Fruit fly (Drosophila melanogaster): Measurements from ENCODE around the gene CG31917.

Gene CG31917

dm6 chr2L:5043495-5044146 lies 33.0 kb upstream of the CG31917 start (continued):
- TF ChIP-seq az2 (GFP tag; optimal IDR thresholded peaks at IDR 0.05), result peak; percentile 53
- TF ChIP-seq tll (GFP tag; optimal IDR thresholded peaks at IDR 0.05), result no peak
- peak; percentile 53; the same call in 1 of the 2 replicates for TF ChIP-seq CG32532 (GFP tag; IDR thresholded peaks at IDR 0.05)
- peak; percentile 17 for TF ChIP-seq Fer1 (GFP tag; optimal IDR thresholded peaks at IDR 0.05)
- no peak for TF ChIP-seq YL-1 (GFP tag; optimal IDR thresholded peaks at IDR 0.05)
- TF ChIP-seq hbn (GFP tag; IDR thresholded peaks at IDR 0.05; ENCODE audit: partially characterized antibody), result no peak
- no peak for TF ChIP-seq CG2116 (GFP tag; optimal IDR thresholded peaks at IDR 0.05)
- TF ChIP-seq fd96Cb (tag; optimal IDR thresholded peaks at IDR 0.05), result peak; percentile 31
- TF ChIP-seq h (optimal IDR thresholded peaks at IDR 0.05), result no peak
- TF ChIP-seq CG1529 (GFP tag; optimal IDR thresholded peaks at IDR 0.05), result peak; percentile 13
- no peak for TF ChIP-seq CG6791 (GFP tag; IDR thresholded peaks at IDR 0.05; ENCODE audit: partially characterized antibody)
- TF ChIP-seq CG17612 (GFP tag; IDR thresholded peaks at IDR 0.05), result 0 out of 2 replicates have a peak, but pooled peaks have one; percentile 41
- TF ChIP-seq gce (GFP tag; IDR thresholded peaks at IDR 0.05), result no peak
- TF ChIP-seq yki (optimal IDR thresholded peaks at IDR 0.05), result no peak
- peak; percentile 41 for TF ChIP-seq CG4424 (GFP tag; optimal IDR thresholded peaks at IDR 0.05)
- no peak for TF ChIP-seq CG9215 (GFP tag; IDR thresholded peaks at IDR 0.05)
- peak; percentile 38 for TF ChIP-seq slou (GFP tag; optimal IDR thresholded peaks at IDR 0.05)
- TF ChIP-seq CG7357 (GFP tag; IDR thresholded peaks at IDR 0.05), result no peak
- TF ChIP-seq jumu (GFP tag; optimal IDR thresholded peaks at IDR 0.05), result no peak
- TF ChIP-seq CG14667 (GFP tag; IDR thresholded peaks at IDR 0.05), result no peak
- TF ChIP-seq Pdp1 (GFP tag; optimal IDR thresholded peaks at IDR 0.05), result peak in 1 of 2 experiments; percentile 32
- TF ChIP-seq gt (GFP tag; IDR thresholded peaks at IDR 0.05), result no peak
- no peak for TF ChIP-seq zf30C (GFP tag; optimal IDR thresholded peaks at IDR 0.05)
- peak; percentile 43 for TF ChIP-seq ttk (GFP tag; IDR thresholded peaks at IDR 0.05)
- no peak for TF ChIP-seq Dbx (GFP tag; IDR thresholded peaks at IDR 0.05)
- no peak for TF ChIP-seq fd64A (GFP tag; optimal IDR thresholded peaks at IDR 0.05)
- no peak for TF ChIP-seq CG42726 (GFP tag; IDR thresholded peaks at IDR 0.05; ENCODE audit: partially characterized antibody)
- no peak for TF ChIP-seq Bdp1 (GFP tag; optimal IDR thresholded peaks at IDR 0.05)
- 0 out of 3 replicates have a peak, but pooled peaks have one; percentile 35 for TF ChIP-seq ken (GFP tag; IDR thresholded peaks at IDR 0.05)
- no peak for TF ChIP-seq Dip2 (GFP tag; IDR thresholded peaks at IDR 0.05)
- peak; percentile 32; the same call in 1 of the 2 replicates for TF ChIP-seq CG11247 (GFP tag; IDR thresholded peaks at IDR 0.05)
- no peak for TF ChIP-seq pita (GFP tag; optimal IDR thresholded peaks at IDR 0.05)
- peak; percentile 41 for TF ChIP-seq CG30431 (GFP tag; optimal IDR thresholded peaks at IDR 0.05)
- TF ChIP-seq vvl (GFP tag; IDR thresholded peaks at IDR 0.05), result peak; percentile 20; the same call in 1 of the 2 replicates
- peak; percentile 1 for TF ChIP-seq pnt (GFP tag; optimal IDR thresholded peaks at IDR 0.05)
- no peak for TF ChIP-seq Usf (GFP tag; optimal IDR thresholded peaks at IDR 0.05)
- no peak for TF ChIP-seq vfl (GFP tag; optimal IDR thresholded peaks at IDR 0.05)
- TF ChIP-seq tin (GFP tag; optimal IDR thresholded peaks at IDR 0.05), result peak; percentile 28
- no peak for TF ChIP-seq dati (GFP tag; IDR thresholded peaks at IDR 0.05)
- TF ChIP-seq CG10321 (GFP tag; IDR thresholded peaks at IDR 0.05), result no peak
- TF ChIP-seq fd3F (GFP tag; optimal IDR thresholded peaks at IDR 0.05), result no peak
- peak; percentile 76 for TF ChIP-seq scrt (GFP tag; optimal IDR thresholded peaks at IDR 0.05)
- no peak for TF ChIP-seq CG9609 (GFP tag; optimal IDR thresholded peaks at IDR 0.05)
- TF ChIP-seq CG12744 (GFP tag; optimal IDR thresholded peaks at IDR 0.05), result no peak
- TF ChIP-seq CG13894 (tag; optimal IDR thresholded peaks at IDR 0.05), result no peak
- TF ChIP-seq CG7928 (GFP tag; optimal IDR thresholded peaks at IDR 0.05), result no peak
- no peak for TF ChIP-seq CG10959 (GFP tag; IDR thresholded peaks at IDR 0.05)
- TF ChIP-seq CG33213 (GFP tag; optimal IDR thresholded peaks at IDR 0.05), result no peak
- TF ChIP-seq wek (GFP tag; optimal IDR thresholded peaks at IDR 0.05), result no peak
- no peak for TF ChIP-seq Nf-YA (GFP tag; IDR thresholded peaks at IDR 0.05)
- TF ChIP-seq CG15073 (GFP tag; optimal IDR thresholded peaks at IDR 0.05), result no peak
- no peak for TF ChIP-seq danr (GFP tag; IDR thresholded peaks at IDR 0.05)

Data from whole organism, embryonic.